Worm (Caenorhabditis elegans) whole organism, L4 larva: Measurements from ENCODE around the gene Y57A10A.14.

Source experiments
- F10B5.3 ChIP-seq: sonication (generic microtip); optimal IDR thresholded peaks from 2 replicates; lab custom pipeline; 2016; ENCODE audit warnings: mild to moderate bottlenecking, missing genetic modification characterization, missing compliant biosample characterization
- F44E2.7 ChIP-seq: fragments of 200-800 bp; sonication (Bioruptor generic); IDR thresholded peaks from 2 replicates; pipeline ENCODE4 v2.1.2; 2022; ENCODE audit warnings: missing genetic modification characterization, missing compliant biosample characterization
- T20F7.1 ChIP-seq: fragments of 200-800 bp; sonication (Bioruptor generic); optimal IDR thresholded peaks from 2 replicates; lab custom pipeline; 2018; ENCODE audit warnings: mild to moderate bottlenecking, missing genetic modification characterization, missing compliant biosample characterization
- aha-1 ChIP-seq: fragments of 150-350 bp; peaks from one replicate; lab custom pipeline; 2014; ENCODE audit warnings: missing biosample characterization, missing genetic modification characterization
- ama-1 ChIP-seq: fragments of 150-350 bp; optimal IDR thresholded peaks from 2 replicates; lab custom pipeline; 2014; ENCODE audit warnings: inconsistent platforms, mixed read lengths
- attf-4 ChIP-seq: sonication (generic microtip); optimal IDR thresholded peaks from 3 replicates; lab custom pipeline; 2017; ENCODE audit warnings: missing biosample characterization, missing genetic modification characterization
- ceh-28 ChIP-seq: fragments of 150-350 bp; optimal IDR thresholded peaks from 2 replicates; lab custom pipeline; 2014; ENCODE audit warnings: missing biosample characterization, missing genetic modification reagents, missing genetic modification characterization
- ceh-44 ChIP-seq: fragments of 200-800 bp; sonication (Bioruptor generic); IDR thresholded peaks from 2 replicates; pipeline ENCODE4 v1.3.6; 2022; ENCODE audit warnings: missing genetic modification reagents, missing genetic modification characterization, missing compliant biosample characterization
- ceh-82 ChIP-seq: sonication (generic microtip); optimal IDR thresholded peaks from 2 replicates; lab custom pipeline; 2017; ENCODE audit warnings: missing biosample characterization, missing genetic modification characterization
- cey-2 ChIP-seq: sonication (generic microtip); optimal IDR thresholded peaks from 3 replicates; lab custom pipeline; 2017; ENCODE audit warnings: missing genetic modification characterization, mild to moderate bottlenecking, missing compliant biosample characterization, antibody characterized with exemption, borderline replicate concordance; ENCODE audit not compliant: insufficient read depth
- ctbp-1 ChIP-seq: fragments of 200-800 bp; sonication (Bioruptor generic); IDR thresholded peaks from 2 replicates; pipeline ENCODE4 v1.3.6; 2022; ENCODE audit warnings: missing genetic modification reagents, missing genetic modification characterization, missing compliant biosample characterization
- daf-8 ChIP-seq: fragments of 200-800 bp; sonication (Bioruptor generic); IDR thresholded peaks from 2 replicates; pipeline ENCODE4 v1.3.6; 2022; ENCODE audit warnings: missing genetic modification characterization, missing compliant biosample characterization
- dmd-6 ChIP-seq: fragments of 200-800 bp; sonication (Bioruptor generic); IDR thresholded peaks from 2 replicates; pipeline ENCODE4 v1.3.6; 2022; ENCODE audit warnings: missing genetic modification reagents, missing genetic modification characterization, missing compliant biosample characterization
- dmd-9 ChIP-seq: fragments of 200-800 bp; sonication (Bioruptor generic); IDR thresholded peaks from 2 replicates; pipeline ENCODE4 v1.3.6; 2022; ENCODE audit warnings: missing genetic modification reagents, missing genetic modification characterization, missing compliant biosample characterization
- duxl-1 ChIP-seq: sonication (generic microtip); optimal IDR thresholded peaks from 2 replicates; lab custom pipeline; 2016; ENCODE audit warnings: mild to moderate bottlenecking, missing genetic modification characterization, moderate library complexity, missing compliant biosample characterization; ENCODE audit not compliant: poor library complexity
- dve-1 ChIP-seq: sonication (generic microtip); optimal IDR thresholded peaks from 2 replicates; lab custom pipeline; 2017; ENCODE audit warnings: antibody characterized with exemption, mild to moderate bottlenecking, missing genetic modification characterization, missing compliant biosample characterization; ENCODE audit not compliant: insufficient read depth
- egl-27 ChIP-seq: sonication (generic microtip); optimal IDR thresholded peaks from 3 replicates; lab custom pipeline; 2017; ENCODE audit warnings: missing biosample characterization, missing genetic modification reagents, missing genetic modification characterization
- egl-43 ChIP-seq: fragments of 200-800 bp; sonication (Bioruptor generic); IDR thresholded peaks from 2 replicates; pipeline ENCODE4 v1.3.6; 2022; ENCODE audit warnings: missing genetic modification reagents, missing genetic modification characterization, missing compliant biosample characterization
- gei-8 ChIP-seq: fragments of 200-800 bp; sonication (Bioruptor generic); optimal IDR thresholded peaks from 2 replicates; lab custom pipeline; 2018; ENCODE audit warnings: mild to moderate bottlenecking, missing genetic modification characterization, missing compliant biosample characterization
- hif-1 ChIP-seq, 2 experiments: sonication (generic microtip); optimal IDR thresholded peaks; 2 replicates each; lab custom pipeline; 2016 to 2017; ENCODE audit warnings: missing compliant biosample characterization in 2 of 2, missing genetic modification characterization in 2 of 2, missing genetic modification reagents in 2 of 2, missing genotype in 2 of 2, mild to moderate bottlenecking in 1 of 2
- hlh-30 ChIP-seq: sonication (generic microtip); optimal IDR thresholded peaks from 2 replicates; lab custom pipeline; 2017; ENCODE audit warnings: antibody characterized with exemption, mild to moderate bottlenecking, missing genetic modification characterization, missing compliant biosample characterization; ENCODE audit not compliant: insufficient read depth
- hmg-1.1 ChIP-seq: fragments of 200-800 bp; sonication (Bioruptor generic); IDR thresholded peaks from 2 replicates; pipeline ENCODE4 v1.3.6; 2022; ENCODE audit warnings: missing genetic modification reagents, missing genetic modification characterization, missing compliant biosample characterization
- lim-7 ChIP-seq: fragments of 200-800 bp; sonication (Bioruptor generic); IDR thresholded peaks from 2 replicates; pipeline ENCODE4 v1.3.6; 2022; ENCODE audit warnings: missing genetic modification characterization, missing compliant biosample characterization
- lin-1 ChIP-seq: fragments of 200-800 bp; sonication (Bioruptor generic); IDR thresholded peaks from 2 replicates; pipeline ENCODE4 v1.3.6; 2022; ENCODE audit warnings: missing genetic modification reagents, missing genetic modification characterization, missing compliant biosample characterization
- lin-29 ChIP-seq: fragments of 200-800 bp; sonication (Bioruptor generic); IDR thresholded peaks from 2 replicates; pipeline ENCODE4 v1.3.6; 2022; ENCODE audit warnings: missing genetic modification reagents, missing genetic modification characterization, missing compliant biosample characterization
- lin-38 ChIP-seq: fragments of 200-800 bp; sonication (Bioruptor generic); IDR thresholded peaks from 2 replicates; pipeline ENCODE4 v1.3.6; 2022; ENCODE audit warnings: missing genetic modification reagents, missing genetic modification characterization, missing compliant biosample characterization
- lir-3 ChIP-seq: sonication (generic microtip); optimal IDR thresholded peaks from 2 replicates; lab custom pipeline; 2016; ENCODE audit warnings: mild to moderate bottlenecking, missing genetic modification characterization, missing compliant biosample characterization
- madf-5 ChIP-seq, 2 experiments: fragments of 200-800 bp; sonication (Bioruptor generic); IDR thresholded peaks; 2 replicates each; pipeline ENCODE4 v1.3.6; 2022; ENCODE audit warnings: missing compliant biosample characterization in 2 of 2, missing genetic modification characterization in 2 of 2
- madf-9 ChIP-seq: fragments of 200-800 bp; sonication (Bioruptor generic); conservative IDR thresholded peaks from 2 replicates; pipeline ENCODE4 v1.3.6; 2022; ENCODE audit warnings: missing genetic modification reagents, missing genetic modification characterization, missing compliant biosample characterization
- mdl-1 ChIP-seq, 2 experiments: fragments of 150-350 bp in 1 of 2; sonication (generic microtip) in 1 of 2; optimal IDR thresholded peaks; 2 replicates each; lab custom pipeline; 2014 to 2017; ENCODE audit warnings: missing biosample characterization in 2 of 2, missing genetic modification characterization in 2 of 2
- mdt-29 ChIP-seq: fragments of 200-800 bp; sonication (Bioruptor generic); IDR thresholded peaks from 2 replicates; pipeline ENCODE4 v1.3.6; 2022; ENCODE audit warnings: missing genetic modification reagents, missing genetic modification characterization, missing compliant biosample characterization
- mep-1 ChIP-seq: fragments of 150-350 bp; sonication (generic microtip); optimal IDR thresholded peaks from 3 replicates; lab custom pipeline; 2014; ENCODE audit warnings: missing biosample characterization, missing genetic modification characterization
- mxl-2 ChIP-seq: fragments of 200-800 bp; sonication (Bioruptor generic); conservative IDR thresholded peaks from 2 replicates; pipeline ENCODE4 v1.3.6; 2022; ENCODE audit warnings: missing genetic modification reagents, missing genetic modification characterization, missing compliant biosample characterization
- nhr-102 ChIP-seq: sonication (generic microtip); optimal IDR thresholded peaks from 2 replicates; lab custom pipeline; 2016; ENCODE audit warnings: mild to moderate bottlenecking, missing genetic modification characterization, moderate library complexity, missing compliant biosample characterization
- nhr-111 ChIP-seq: fragments of 200-800 bp; sonication (Bioruptor generic); optimal IDR thresholded peaks from 2 replicates; lab custom pipeline; 2018; ENCODE audit warnings: mild to moderate bottlenecking, missing genetic modification characterization, missing compliant biosample characterization
- nhr-237 ChIP-seq: sonication (generic microtip); optimal IDR thresholded peaks from 2 replicates; lab custom pipeline; 2017; ENCODE audit warnings: missing biosample characterization, missing genetic modification characterization
- nhr-25 ChIP-seq: sonication (generic microtip); optimal IDR thresholded peaks from 2 replicates; lab custom pipeline; 2017; ENCODE audit warnings: missing genetic modification characterization, mild to moderate bottlenecking, missing compliant biosample characterization, antibody characterized with exemption, moderate library complexity, borderline replicate concordance; ENCODE audit not compliant: insufficient read depth
- nhr-28 ChIP-seq: fragments of 150-350 bp; optimal IDR thresholded peaks from 2 replicates; lab custom pipeline; 2014; ENCODE audit warnings: missing biosample characterization, missing genetic modification characterization
- nhr-77 ChIP-seq: fragments of 150-350 bp; optimal IDR thresholded peaks from 2 replicates; lab custom pipeline; 2014; ENCODE audit warnings: missing biosample characterization, missing genetic modification characterization
- pha-4 ChIP-seq, 2 experiments: fragments of 150-350 bp in 1 of 2; fragments of 200-800 bp in 1 of 2; sonication (Bioruptor generic) in 1 of 2; IDR thresholded peaks in 1 of 2; optimal IDR thresholded peaks in 1 of 2; 2 replicates each; pipeline versions ENCODE4 v1.3.6 to Lab custom; 2014 to 2022; ENCODE audit warnings: missing genetic modification characterization in 2 of 2, missing genetic modification reagents in 2 of 2, missing biosample characterization in 1 of 2, missing compliant biosample characterization in 1 of 2
- php-3 ChIP-seq: fragments of 200-800 bp; sonication (Bioruptor generic); IDR thresholded peaks from 2 replicates; pipeline ENCODE4 v1.3.6; 2022; ENCODE audit warnings: missing genetic modification reagents, missing genetic modification characterization, missing compliant biosample characterization
- pqm-1 ChIP-seq: sonication (generic microtip); optimal IDR thresholded peaks from 2 replicates; lab custom pipeline; 2017; ENCODE audit warnings: missing biosample characterization, missing genetic modification characterization
- sdz-12 ChIP-seq: fragments of 200-800 bp; sonication (Bioruptor generic); optimal IDR thresholded peaks from 2 replicates; lab custom pipeline; 2018; ENCODE audit warnings: mild to moderate bottlenecking, missing genetic modification characterization, missing compliant biosample characterization
- snpc-4 ChIP-seq: fragments of 150-350 bp; optimal IDR thresholded peaks from 2 replicates; lab custom pipeline; 2014; ENCODE audit warnings: missing biosample characterization, missing genetic modification characterization
- spr-1 ChIP-seq: sonication (generic microtip); optimal IDR thresholded peaks from 2 replicates; lab custom pipeline; 2016; ENCODE audit warnings: mild to moderate bottlenecking, missing genetic modification characterization, missing compliant biosample characterization
- spr-3 ChIP-seq: fragments of 200-800 bp; sonication (Bioruptor generic); optimal IDR thresholded peaks from 2 replicates; lab custom pipeline; 2018; ENCODE audit warnings: mild to moderate bottlenecking, missing genetic modification characterization, missing compliant biosample characterization
- unc-39 ChIP-seq: sonication (generic microtip); optimal IDR thresholded peaks from 2 replicates; lab custom pipeline; 2017; ENCODE audit warnings: missing biosample characterization, missing genetic modification characterization
- vab-7 ChIP-seq: fragments of 200-800 bp; sonication (Bioruptor generic); IDR thresholded peaks from 2 replicates; pipeline ENCODE4 v1.3.6; 2022; ENCODE audit warnings: missing genetic modification reagents, missing genetic modification characterization, missing compliant biosample characterization
- zag-1 ChIP-seq: fragments of 150-350 bp; optimal IDR thresholded peaks from 2 replicates; lab custom pipeline; 2014; ENCODE audit warnings: missing biosample characterization, missing genetic modification characterization
- zfp-3 ChIP-seq: fragments of 200-800 bp; sonication (Bioruptor generic); conservative IDR thresholded peaks from 2 replicates; pipeline ENCODE4 v1.3.6; 2022; ENCODE audit warnings: missing genetic modification reagents, missing genetic modification characterization, missing compliant biosample characterization
- ztf-7 ChIP-seq: fragments of 150-350 bp; optimal IDR thresholded peaks from 2 replicates; lab custom pipeline; 2014; ENCODE audit warnings: missing biosample characterization, missing genetic modification characterization

Y57A10A.14 gene

ce11 chrII:12185710-12186109 is at the start of gene Y57A10A.14:
Gene Y57A10A.14 (plus strand): TSS chrII:12185937.
- TF ChIP-seq F10B5.3 (tag; lab: Kevin White, UChicago), result no peak
- peak; percentile 62; the same call in 1 of the 2 replicates for TF ChIP-seq php-3 (GFP tag; lab: Robert Waterston, UW)
- TF ChIP-seq nhr-111, result no peak
- peak; percentile 96 for TF ChIP-seq nhr-28 (tag; lab: Kevin White, UChicago)
- no peak for TF ChIP-seq nhr-237 (tag; lab: Kevin White, UChicago)
- no peak for TF ChIP-seq hmg-1.1 (GFP tag; lab: Robert Waterston, UW)
- TF ChIP-seq unc-39 (tag; lab: Kevin White, UChicago), result no peak
- TF ChIP-seq attf-4, result no peak
- TF ChIP-seq sdz-12 (GFP tag; lab: Kevin White, UChicago), result no peak
- TF ChIP-seq mdt-29 (GFP tag; lab: Robert Waterston, UW), result no peak
- TF ChIP-seq spr-3 (GFP tag; lab: Kevin White, UChicago), result no peak
- TF ChIP-seq dve-1 (tag; lab: Kevin White, UChicago), result peak; percentile 82
- no peak for TF ChIP-seq zfp-3
- TF ChIP-seq gei-8 (GFP tag; lab: Kevin White, UChicago), result no peak
- TF ChIP-seq T20F7.1, result peak; percentile 63
- no peak for TF ChIP-seq F44E2.7
- no peak for TF ChIP-seq ceh-44 (GFP tag; lab: Robert Waterston, UW)
- no peak for TF ChIP-seq egl-43 (GFP tag; lab: Robert Waterston, UW)
- TF ChIP-seq duxl-1, result no peak
- no peak for TF ChIP-seq mdl-1 (tag; optimal IDR thresholded peaks at IDR 0.05; lab: Kevin White, UChicago)
- no peak for TF ChIP-seq madf-5 (GFP tag; IDR thresholded peaks at IDR 0.05; lab: Robert Waterston, UW)
- peak; percentile 86 for TF ChIP-seq pqm-1 (tag; lab: Kevin White, UChicago)
- TF ChIP-seq ceh-28 (tag; lab: Kevin White, UChicago), result peak; percentile 14
- no peak for TF ChIP-seq ztf-7
- TF ChIP-seq egl-27, result no peak
- TF ChIP-seq lim-7 (GFP tag; lab: Robert Waterston, UW), result no peak
- TF ChIP-seq mep-1 (tag; lab: Kevin White, UChicago), result peak; percentile 6
- no peak for TF ChIP-seq ceh-82 (tag; lab: Kevin White, UChicago)
- TF ChIP-seq spr-1 (tag; lab: Kevin White, UChicago), result no peak
- no peak for TF ChIP-seq daf-8 (GFP tag; lab: Robert Waterston, UW)
- no peak for TF ChIP-seq aha-1 (tag; lab: Kevin White, UChicago)
- no peak for TF ChIP-seq ctbp-1 (GFP tag; lab: Robert Waterston, UW)
- TF ChIP-seq nhr-77 (tag; lab: Kevin White, UChicago), result peak; percentile 68
- TF ChIP-seq lin-29 (GFP tag; lab: Robert Waterston, UW), result no peak
- TF ChIP-seq lin-1, result peak; percentile 73
- no peak for TF ChIP-seq ama-1 (lab: Kevin White, UChicago)
- TF ChIP-seq pha-4 (GFP tag; IDR thresholded peaks at IDR 0.05; lab: Robert Waterston, UW), result 0 out of 2 replicates have a peak, but pooled peaks have one; percentile 21
- TF ChIP-seq pha-4 (tag; optimal IDR thresholded peaks at IDR 0.05; lab: Kevin White, UChicago), result no peak
- TF ChIP-seq vab-7 (GFP tag; lab: Robert Waterston, UW), result no peak
- peak; percentile 55 for TF ChIP-seq nhr-102 (tag; lab: Kevin White, UChicago)
- TF ChIP-seq cey-2 (tag; lab: Kevin White, UChicago), result no peak
- no peak for TF ChIP-seq madf-9 (GFP tag; lab: Robert Waterston, UW)
- TF ChIP-seq dmd-6 (GFP tag; lab: Robert Waterston, UW), result peak; percentile 92
- TF ChIP-seq zag-1, result no peak
- TF ChIP-seq hlh-30 (tag; lab: Kevin White, UChicago), result peak; percentile 5
- TF ChIP-seq dmd-9 (GFP tag; lab: Robert Waterston, UW), result no peak
- peak in 1 of 2 experiments; percentile 52 for TF ChIP-seq hif-1 (tag; optimal IDR thresholded peaks at IDR 0.05; lab: Kevin White, UChicago)
- no peak for TF ChIP-seq lin-38
- no peak for TF ChIP-seq mxl-2 (GFP tag; lab: Robert Waterston, UW)
- no peak for TF ChIP-seq snpc-4 (tag; lab: Kevin White, UChicago)
- TF ChIP-seq lir-3, result no peak
- no peak for TF ChIP-seq nhr-25 (tag; lab: Kevin White, UChicago)
